Fruit fly (Drosophila melanogaster) whole organism, embryonic: ENCODE measurements around the gene CG16957.

ENCODE experiments used
- BtbVII ChIP-seq: fragments of 200-800 bp; sonication (Bioruptor generic); optimal IDR thresholded peaks from 3 replicates; lab custom pipeline; 2017; ENCODE audit warnings: missing biosample characterization, mild to moderate bottlenecking, missing genetic modification characterization
- CG10147 ChIP-seq: fragments of 200-800 bp; sonication (Bioruptor generic); optimal IDR thresholded peaks from 2 replicates; lab custom pipeline; 2019; ENCODE audit warnings: missing biosample characterization, mild to moderate bottlenecking, missing genetic modification characterization, moderate library complexity
- CG10654 ChIP-seq: fragments of 200-800 bp; sonication (Bioruptor generic); optimal IDR thresholded peaks from 2 replicates; lab custom pipeline; 2016; ENCODE audit warnings: missing biosample characterization, missing genetic modification characterization
- CG10979 ChIP-seq: fragments of 200-800 bp; sonication (Bioruptor generic); optimal IDR thresholded peaks from 2 replicates; lab custom pipeline; 2018; ENCODE audit warnings: missing biosample characterization, mild to moderate bottlenecking, missing genetic modification characterization, moderate library complexity
- CG11504 ChIP-seq: fragments of 200-800 bp; sonication (Bioruptor generic); optimal IDR thresholded peaks from 3 replicates; lab custom pipeline; 2019; ENCODE audit warnings: missing biosample characterization, mild to moderate bottlenecking, missing genetic modification characterization, moderate library complexity
- CG15514 ChIP-seq: fragments of 200-800 bp; sonication (Bioruptor generic); optimal IDR thresholded peaks from 3 replicates; lab custom pipeline; 2017; ENCODE audit warnings: missing biosample characterization, missing genetic modification characterization, mild to moderate bottlenecking, moderate library complexity, missing genetic modification reagents
- CG17328 ChIP-seq: fragments of 200-800 bp; sonication (Bioruptor generic); IDR thresholded peaks from 2 replicates; pipeline ENCODE4 v1.3.6; 2022; ENCODE audit warnings: missing biosample characterization, missing genetic modification characterization
- CG2120 ChIP-seq: fragments of 200-800 bp; sonication (Bioruptor generic); optimal IDR thresholded peaks from 3 replicates; lab custom pipeline; 2016; ENCODE audit warnings: missing biosample characterization, missing genetic modification characterization
- CG34422 ChIP-seq: fragments of 200-800 bp; sonication (Bioruptor generic); IDR thresholded peaks from 3 replicates; pipeline ENCODE4 v1.3.6; 2022; ENCODE audit warnings: missing biosample characterization, missing genetic modification characterization
- CG3995 ChIP-seq: fragments of 200-800 bp; sonication (Bioruptor generic); optimal IDR thresholded peaks from 3 replicates; lab custom pipeline; 2016; ENCODE audit warnings: missing biosample characterization, missing genetic modification characterization
- CG42726 ChIP-seq: fragments of 200-800 bp; sonication (Bioruptor generic); IDR thresholded peaks from 2 replicates; pipeline ENCODE4 v1.3.6; 2022; ENCODE audit warnings: missing biosample characterization, missing genetic modification characterization; ENCODE audit not compliant: partially characterized antibody
- CG4282 ChIP-seq: fragments of 200-800 bp; sonication (Bioruptor generic); optimal IDR thresholded peaks from 2 replicates; lab custom pipeline; 2016; ENCODE audit warnings: missing biosample characterization, missing genetic modification characterization
- CG4730 ChIP-seq: fragments of 200-800 bp; sonication (Bioruptor generic); IDR thresholded peaks from 2 replicates; pipeline ENCODE4 v1.3.6; 2022; ENCODE audit warnings: missing biosample characterization, missing genetic modification characterization
- CG4854 ChIP-seq: fragments of 200-800 bp; sonication (Bioruptor generic); optimal IDR thresholded peaks from 2 replicates; lab custom pipeline; 2016; ENCODE audit warnings: missing biosample characterization, missing genetic modification characterization, inconsistent platforms
- CG6683 ChIP-seq: fragments of 200-800 bp; sonication (Bioruptor generic); optimal IDR thresholded peaks from 2 replicates; lab custom pipeline; 2017; ENCODE audit warnings: missing biosample characterization, mild to moderate bottlenecking, missing genetic modification characterization, missing genetic modification reagents
- CG6813 ChIP-seq: fragments of 200-800 bp; sonication (Bioruptor generic); optimal IDR thresholded peaks from 2 replicates; lab custom pipeline; 2017; ENCODE audit warnings: missing biosample characterization, missing genetic modification characterization, mild to moderate bottlenecking, moderate library complexity, missing genetic modification reagents
- CG9932 ChIP-seq: fragments of 200-800 bp; sonication (Bioruptor generic); IDR thresholded peaks from 2 replicates; pipeline ENCODE4 v1.3.6; 2022; ENCODE audit warnings: missing biosample characterization, missing genetic modification characterization
- Dek ChIP-seq: fragments of 200-800 bp; sonication (Bioruptor generic); optimal IDR thresholded peaks from 3 replicates; lab custom pipeline; 2019; ENCODE audit warnings: missing biosample characterization, mild to moderate bottlenecking, missing genetic modification characterization, moderate library complexity
- Dp ChIP-seq: fragments of 200-800 bp; sonication (Bioruptor generic); optimal IDR thresholded peaks from 2 replicates; lab custom pipeline; 2018; ENCODE audit warnings: missing biosample characterization, mild to moderate bottlenecking, missing genetic modification characterization, moderate library complexity
- Nf-YA ChIP-seq: fragments of 200-800 bp; sonication (Bioruptor generic); IDR thresholded peaks from 2 replicates; pipeline ENCODE4 v1.3.6; 2022; ENCODE audit warnings: missing biosample characterization, missing genetic modification characterization
- Oaz ChIP-seq: fragments of 200-800 bp; sonication (Bioruptor generic); IDR thresholded peaks from 2 replicates; pipeline ENCODE4 v1.3.6; 2022; ENCODE audit warnings: missing biosample characterization, missing genetic modification characterization
- Taf1 ChIP-seq: fragments of 200-800 bp; sonication (Bioruptor generic); IDR thresholded peaks from 2 replicates; pipeline ENCODE4 v1.3.6; 2022; ENCODE audit warnings: missing biosample characterization, missing genetic modification characterization
- Trl ChIP-seq, 3 experiments: fragments of >200 bp in 2 of 3; fragments of 200-800 bp in 1 of 3; sonication (Bioruptor generic) in 1 of 3; optimal IDR thresholded peaks; 2 replicates in 1 of 3; 3 replicates in 2 of 3; lab custom pipeline; 2016 to 2017; ENCODE audit warnings: missing biosample characterization in 1 of 3, missing genetic modification characterization in 1 of 3
- ato ChIP-seq: fragments of 200-800 bp; sonication (Bioruptor generic); IDR thresholded peaks from 2 replicates; pipeline ENCODE4 v1.3.6; 2022; ENCODE audit warnings: missing biosample characterization, missing genetic modification characterization; ENCODE audit not compliant: partially characterized antibody
- bbx ChIP-seq: fragments of 200-800 bp; sonication (Bioruptor generic); IDR thresholded peaks from 2 replicates; pipeline ENCODE4 v1.3.6; 2022; ENCODE audit warnings: missing biosample characterization, missing genetic modification characterization; ENCODE audit not compliant: partially characterized antibody
- btn ChIP-seq: fragments of 200-800 bp; sonication (Bioruptor generic); optimal IDR thresholded peaks from 2 replicates; lab custom pipeline; 2016; ENCODE audit warnings: missing biosample characterization, missing genetic modification characterization
- ci ChIP-seq: fragments of 200-800 bp; sonication (Bioruptor generic); IDR thresholded peaks from 3 replicates; pipeline ENCODE4 v1.3.6; 2022; ENCODE audit warnings: missing biosample characterization, missing genetic modification characterization
- en ChIP-seq: fragments of 200-800 bp; sonication (Bioruptor generic); optimal IDR thresholded peaks from 2 replicates; lab custom pipeline; 2016; ENCODE audit warnings: missing biosample characterization, missing genetic modification characterization
- ewg ChIP-seq: fragments of 200-800 bp; sonication (Bioruptor generic); optimal IDR thresholded peaks from 3 replicates; lab custom pipeline; 2017; ENCODE audit warnings: mild to moderate bottlenecking, missing biosample characterization, missing genetic modification reagents, missing genetic modification characterization
- fd3F ChIP-seq: fragments of 200-800 bp; sonication (Bioruptor generic); optimal IDR thresholded peaks from 2 replicates; lab custom pipeline; 2018; ENCODE audit warnings: missing biosample characterization, mild to moderate bottlenecking, missing genetic modification characterization, moderate library complexity
- fd96Cb ChIP-seq: fragments of 200-800 bp; sonication (Bioruptor generic); optimal IDR thresholded peaks from 2 replicates; lab custom pipeline; 2018; ENCODE audit warnings: missing biosample characterization, mild to moderate bottlenecking, missing genetic modification characterization, moderate library complexity
- fu2 ChIP-seq: fragments of 200-800 bp; sonication (Bioruptor generic); optimal IDR thresholded peaks from 2 replicates; lab custom pipeline; 2016; ENCODE audit warnings: missing biosample characterization, missing genetic modification characterization
- gcm2 ChIP-seq: fragments of 200-800 bp; sonication (Bioruptor generic); optimal IDR thresholded peaks from 2 replicates; lab custom pipeline; 2016; ENCODE audit warnings: missing biosample characterization, missing genetic modification characterization
- gem ChIP-seq: fragments of 200-800 bp; sonication (Bioruptor generic); optimal IDR thresholded peaks from 2 replicates; lab custom pipeline; 2019; ENCODE audit warnings: missing biosample characterization, mild to moderate bottlenecking, missing genetic modification characterization, moderate library complexity
- gt ChIP-seq: fragments of 200-800 bp; sonication (Bioruptor generic); IDR thresholded peaks from 2 replicates; pipeline ENCODE4 v1.3.6; 2022; ENCODE audit warnings: missing biosample characterization, missing genetic modification characterization
- hbn ChIP-seq: fragments of 200-800 bp; sonication (Bioruptor generic); IDR thresholded peaks from 2 replicates; pipeline ENCODE4 v1.3.6; 2022; ENCODE audit warnings: missing biosample characterization, missing genetic modification characterization; ENCODE audit not compliant: partially characterized antibody
- jigr1 ChIP-seq: fragments of 200-800 bp; sonication (Bioruptor generic); IDR thresholded peaks from 3 replicates; pipeline ENCODE4 v1.3.6; 2022; ENCODE audit warnings: missing biosample characterization, missing genetic modification characterization
- ken ChIP-seq: fragments of 200-800 bp; sonication (Bioruptor generic); IDR thresholded peaks from 3 replicates; pipeline ENCODE4 v1.3.6; 2022; ENCODE audit warnings: missing biosample characterization, missing genetic modification characterization
- kni ChIP-seq: fragments of 200-800 bp; sonication (Bioruptor generic); optimal IDR thresholded peaks from 3 replicates; lab custom pipeline; 2017; ENCODE audit warnings: mild to moderate bottlenecking, missing biosample characterization, missing genetic modification reagents, missing genetic modification characterization
- lmd ChIP-seq: fragments of 200-800 bp; sonication (Bioruptor generic); IDR thresholded peaks from 2 replicates; pipeline ENCODE4 v1.3.6; 2022; ENCODE audit warnings: missing biosample characterization, missing genetic modification characterization
- lov ChIP-seq, 2 experiments: fragments of 200-800 bp in 1 of 2; fragments of >200 bp in 1 of 2; sonication (Bioruptor generic) in 1 of 2; IDR thresholded peaks in 1 of 2; optimal IDR thresholded peaks in 1 of 2; 2 replicates in 1 of 2; 3 replicates in 1 of 2; pipeline versions ENCODE4 v1.3.6 to Lab custom; 2017 to 2022; ENCODE audit warnings: missing biosample characterization in 1 of 2, missing genetic modification characterization in 1 of 2
- otp ChIP-seq: fragments of 200-800 bp; sonication (Bioruptor generic); IDR thresholded peaks from 3 replicates; pipeline ENCODE4, ENCODE4 v1.3.6; 2022; ENCODE audit warnings: missing biosample characterization, missing genetic modification characterization
- pho ChIP-seq: fragments of 200-800 bp; sonication (Bioruptor generic); optimal IDR thresholded peaks from 2 replicates; lab custom pipeline; 2016; ENCODE audit warnings: missing biosample characterization, missing genetic modification characterization
- phol ChIP-seq: fragments of 200-800 bp; sonication (Bioruptor generic); optimal IDR thresholded peaks from 3 replicates; lab custom pipeline; 2018; ENCODE audit warnings: missing biosample characterization, mild to moderate bottlenecking, missing genetic modification characterization, moderate library complexity
- seq ChIP-seq: fragments of 200-800 bp; sonication (Bioruptor generic); IDR thresholded peaks from 2 replicates; pipeline ENCODE4 v1.3.6; 2022; ENCODE audit warnings: missing biosample characterization, missing genetic modification characterization
- sima ChIP-seq: fragments of 200-800 bp; sonication (Bioruptor generic); optimal IDR thresholded peaks from 2 replicates; lab custom pipeline; 2016; ENCODE audit warnings: missing biosample characterization, missing genetic modification characterization
- tna ChIP-seq: fragments of 200-800 bp; sonication (Bioruptor generic); IDR thresholded peaks from 2 replicates; pipeline ENCODE4 v1.3.6; 2022; ENCODE audit warnings: missing biosample characterization, missing genetic modification characterization; ENCODE audit not compliant: partially characterized antibody
- z ChIP-seq: fragments of 200-800 bp; sonication (Bioruptor generic); IDR thresholded peaks from 3 replicates; pipeline ENCODE4 v1.3.6; 2022; ENCODE audit warnings: missing biosample characterization, missing genetic modification characterization
- zen ChIP-seq: fragments of 200-800 bp; sonication (Bioruptor generic); optimal IDR thresholded peaks from 3 replicates; lab custom pipeline; 2018; ENCODE audit warnings: missing biosample characterization, mild to moderate bottlenecking, missing genetic modification characterization, moderate library complexity

The CG16957 gene

DNA sequence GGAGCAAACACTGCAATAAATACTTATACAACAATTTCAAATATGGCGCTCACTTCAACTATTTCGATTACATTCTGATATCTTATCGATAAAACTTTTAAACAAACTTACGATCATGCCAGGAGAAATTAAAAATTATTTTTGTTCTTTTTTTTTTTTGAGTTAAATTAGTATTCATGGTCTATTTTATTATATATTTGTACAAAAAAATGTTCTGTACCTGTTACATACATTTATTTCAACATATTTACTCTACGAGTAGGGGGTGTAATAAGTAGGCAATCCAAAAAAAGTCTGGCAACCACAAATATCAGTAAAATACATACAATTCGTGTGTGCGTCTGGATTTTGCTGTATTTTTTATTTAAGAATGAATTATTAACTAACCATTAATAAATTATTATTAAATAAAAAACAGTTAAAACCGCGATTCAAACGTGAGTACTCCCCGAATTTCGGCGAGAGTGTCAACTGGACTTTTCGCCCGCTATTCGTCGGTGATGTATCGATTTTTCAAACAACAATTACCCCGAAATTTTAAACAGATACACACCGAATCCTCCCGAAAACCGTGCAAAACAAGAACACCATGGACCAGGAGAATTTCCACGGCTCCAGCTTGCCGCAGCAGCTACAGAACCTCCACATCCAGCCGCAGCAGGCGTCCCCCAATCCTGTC lies 13.5 kb downstream of the CG16957 start, which contains the start of gene loqs (continued):
- TF ChIP-seq Nf-YA (GFP tag; lab: Robert Waterston, UW) (no peak), CG6813 (GFP tag; lab: Kevin White, UChicago) (no peak), otp (GFP tag; lab: Robert Waterston, UW) (no peak), Dek (tag; lab: Kevin White, UChicago) (no peak), CG11504 (tag; lab: Kevin White, UChicago) (no peak), CG3995 (GFP tag; lab: Kevin White, UChicago) (no peak), CG17328 (GFP tag; lab: Robert Waterston, UW) (no peak), gem (peak; percentile 50), Taf1 (GFP tag; lab: Robert Waterston, UW) (no peak), Trl (optimal IDR thresholded peaks at IDR 0.05; lab: Kevin White, UChicago) (no peak), Trl (GFP tag; optimal IDR thresholded peaks at IDR 0.05; lab: Kevin White, UChicago) (no peak), jigr1 (no peak), CG4854 (GFP tag; lab: Kevin White, UChicago) (no peak), CG6683 (GFP tag; lab: Kevin White, UChicago) (no peak), pho (GFP tag; lab: Kevin White, UChicago) (no peak), tna (no peak), CG2120 (GFP tag; lab: Kevin White, UChicago) (peak; percentile 45), zen (tag; lab: Kevin White, UChicago) (no peak), ken (GFP tag; lab: Robert Waterston, UW) (no peak), CG34422 (GFP tag; lab: Robert Waterston, UW) (no peak), CG10654 (GFP tag; lab: Kevin White, UChicago) (no peak), BtbVII (no peak), ci (GFP tag; lab: Robert Waterston, UW) (no peak), sima (GFP tag; lab: Kevin White, UChicago) (no peak), en (GFP tag; lab: Kevin White, UChicago) (no peak), z (GFP tag; lab: Robert Waterston, UW) (no peak), ewg (no peak), gcm2 (GFP tag; lab: Kevin White, UChicago) (no peak), CG15514 (GFP tag; lab: Kevin White, UChicago) (peak; percentile 18), Dp (GFP tag; lab: Kevin White, UChicago) (peak; percentile 77), seq (no peak), CG4282 (GFP tag; lab: Kevin White, UChicago) (no peak), phol (tag; lab: Kevin White, UChicago) (peak; percentile 48), bbx (GFP tag; lab: Robert Waterston, UW) (no peak), fd96Cb (tag; lab: Kevin White, UChicago) (no peak), CG10979 (tag; lab: Kevin White, UChicago) (no peak), CG9932 (peak; percentile 55), btn (GFP tag; lab: Kevin White, UChicago) (no peak), CG10147 (GFP tag; lab: Kevin White, UChicago) (no peak), CG42726 (GFP tag; lab: Robert Waterston, UW) (no peak), lov (optimal IDR thresholded peaks at IDR 0.05; lab: Kevin White, UChicago) (no peak), lov (GFP tag; IDR thresholded peaks at IDR 0.05; lab: Robert Waterston, UW) (no peak), kni (GFP tag; lab: Kevin White, UChicago) (no peak), fu2 (GFP tag; lab: Kevin White, UChicago) (no peak), Oaz (GFP tag; lab: Robert Waterston, UW) (no peak), fd3F (GFP tag; lab: Kevin White, UChicago) (no peak), gt (GFP tag; lab: Robert Waterston, UW) (no peak), hbn (GFP tag; lab: Robert Waterston, UW) (no peak), CG4730 (GFP tag; lab: Robert Waterston, UW) (no peak), ato (GFP tag; lab: Robert Waterston, UW) (no peak), lmd (no peak)
